Fruit fly (Drosophila melanogaster) whole organism, embryonic: ENCODE results near the gene Nepl9.
A peak's percentile ranks its signal among the peaks of the same experiment; 100 is the strongest.

ENCODE experiments used
- B-H1 ChIP-seq: fragments of 200-800 bp; sonication (Bioruptor generic); IDR thresholded peaks from 3 replicates; pipeline ENCODE4 v1.3.6; 2022; ENCODE audit warnings: missing biosample characterization, missing genetic modification characterization
- Bdp1 ChIP-seq: fragments of 200-800 bp; sonication (Bioruptor generic); optimal IDR thresholded peaks from 3 replicates; lab custom pipeline; 2016; ENCODE audit warnings: missing biosample characterization, missing genetic modification characterization
- CG11695 ChIP-seq: fragments of 200-800 bp; sonication (Bioruptor generic); IDR thresholded peaks from 3 replicates; pipeline ENCODE4 v1.3.6; 2022; ENCODE audit warnings: missing biosample characterization, missing genetic modification characterization
- CG1233 ChIP-seq: fragments of 200-800 bp; sonication (Bioruptor generic); optimal IDR thresholded peaks from 4 replicates; lab custom pipeline; 2018; ENCODE audit warnings: missing biosample characterization, mild to moderate bottlenecking, missing genetic modification characterization
- CG12942 ChIP-seq: fragments of 200-800 bp; sonication (Bioruptor generic); optimal IDR thresholded peaks from 3 replicates; lab custom pipeline; 2016; ENCODE audit warnings: missing biosample characterization, missing genetic modification characterization
- CG14014 ChIP-seq: fragments of 200-800 bp; sonication (Bioruptor generic); IDR thresholded peaks from 2 replicates; pipeline ENCODE4 v1.3.6; 2022; ENCODE audit warnings: missing biosample characterization, missing genetic modification characterization
- CG14965 ChIP-seq: fragments of 200-800 bp; sonication (Bioruptor generic); optimal IDR thresholded peaks from 2 replicates; lab custom pipeline; 2016; ENCODE audit warnings: missing biosample characterization, missing genetic modification characterization, borderline replicate concordance
- CG15011 ChIP-seq: fragments of 200-800 bp; sonication (Bioruptor generic); optimal IDR thresholded peaks from 3 replicates; lab custom pipeline; 2018; ENCODE audit warnings: missing biosample characterization, mild to moderate bottlenecking, missing genetic modification characterization
- CG15696 ChIP-seq: fragments of 200-800 bp; sonication (Bioruptor generic); optimal IDR thresholded peaks from 2 replicates; lab custom pipeline; 2019; ENCODE audit warnings: missing biosample characterization, mild to moderate bottlenecking, missing genetic modification characterization, moderate library complexity
- CG17568 ChIP-seq: fragments of 200-800 bp; sonication (Bioruptor generic); optimal IDR thresholded peaks from 2 replicates; lab custom pipeline; 2018; ENCODE audit warnings: missing biosample characterization, mild to moderate bottlenecking, missing genetic modification characterization, moderate library complexity
- CG18764 ChIP-seq: fragments of 200-800 bp; sonication (Bioruptor generic); optimal IDR thresholded peaks from 3 replicates; lab custom pipeline; 2016; ENCODE audit warnings: missing biosample characterization, missing genetic modification characterization
- CG3163 ChIP-seq: fragments of 200-800 bp; sonication (Bioruptor generic); optimal IDR thresholded peaks from 3 replicates; lab custom pipeline; 2016; ENCODE audit warnings: missing biosample characterization, missing genetic modification characterization
- CG34376 ChIP-seq: fragments of 200-800 bp; sonication (Bioruptor generic); optimal IDR thresholded peaks from 2 replicates; lab custom pipeline; 2018; ENCODE audit warnings: missing biosample characterization, mild to moderate bottlenecking, missing genetic modification characterization
- CG34422 ChIP-seq: fragments of 200-800 bp; sonication (Bioruptor generic); IDR thresholded peaks from 3 replicates; pipeline ENCODE4 v1.3.6; 2022; ENCODE audit warnings: missing biosample characterization, missing genetic modification characterization
- CG43689 ChIP-seq: fragments of 200-800 bp; sonication (Bioruptor generic); IDR thresholded peaks from 2 replicates; pipeline ENCODE4 v1.3.6; 2022; ENCODE audit warnings: missing biosample characterization, missing genetic modification characterization
- CG4424 ChIP-seq: fragments of 200-800 bp; sonication (Bioruptor generic); optimal IDR thresholded peaks from 3 replicates; lab custom pipeline; 2016; ENCODE audit warnings: missing biosample characterization, missing genetic modification characterization
- CG7839 ChIP-seq: fragments of 200-800 bp; sonication (Bioruptor generic); optimal IDR thresholded peaks from 3 replicates; lab custom pipeline; 2018; ENCODE audit warnings: missing biosample characterization, mild to moderate bottlenecking, missing genetic modification characterization, moderate library complexity
- CG7987 ChIP-seq: fragments of 200-800 bp; sonication (Bioruptor generic); optimal IDR thresholded peaks from 2 replicates; lab custom pipeline; 2018; ENCODE audit warnings: missing biosample characterization, mild to moderate bottlenecking, missing genetic modification characterization, moderate library complexity
- Camta ChIP-seq: fragments of 200-800 bp; sonication (Bioruptor generic); optimal IDR thresholded peaks from 2 replicates; lab custom pipeline; 2016; ENCODE audit warnings: missing biosample characterization, missing genetic modification characterization
- Dp ChIP-seq: fragments of 200-800 bp; sonication (Bioruptor generic); optimal IDR thresholded peaks from 2 replicates; lab custom pipeline; 2018; ENCODE audit warnings: missing biosample characterization, mild to moderate bottlenecking, missing genetic modification characterization, moderate library complexity
- Drgx ChIP-seq: fragments of 200-800 bp; sonication (Bioruptor generic); IDR thresholded peaks from 2 replicates; pipeline ENCODE4 v1.3.6; 2022; ENCODE audit warnings: missing biosample characterization, missing genetic modification characterization
- Fer3 ChIP-seq: fragments of 200-800 bp; sonication (Bioruptor generic); optimal IDR thresholded peaks from 2 replicates; lab custom pipeline; 2018; ENCODE audit warnings: missing biosample characterization, mild to moderate bottlenecking, missing genetic modification characterization, moderate library complexity
- HLH4C ChIP-seq: fragments of 200-800 bp; sonication (Bioruptor generic); IDR thresholded peaks from 3 replicates; pipeline ENCODE4 v1.3.6; 2022; ENCODE audit warnings: missing biosample characterization, missing genetic modification characterization; ENCODE audit not compliant: partially characterized antibody
- Hey ChIP-seq: fragments of 200-800 bp; sonication (Bioruptor generic); optimal IDR thresholded peaks from 3 replicates; lab custom pipeline; 2018; ENCODE audit warnings: missing biosample characterization, mild to moderate bottlenecking, missing genetic modification characterization
- HmgD ChIP-seq: fragments of 200-800 bp; sonication (Bioruptor generic); optimal IDR thresholded peaks from 3 replicates; lab custom pipeline; 2016; ENCODE audit warnings: missing biosample characterization, missing genetic modification characterization
- Hr78 ChIP-seq, 2 experiments: fragments of 200-800 bp in 1 of 2; fragments of >200 bp in 1 of 2; sonication (Bioruptor generic) in 1 of 2; optimal IDR thresholded peaks; 2 replicates each; lab custom pipeline; 2017 to 2019; ENCODE audit warnings: missing biosample characterization in 2 of 2, missing genetic modification characterization in 2 of 2, mild to moderate bottlenecking in 1 of 2, moderate library complexity in 1 of 2
- Hsf ChIP-seq: fragments of 200-800 bp; sonication (Bioruptor generic); optimal IDR thresholded peaks from 3 replicates; lab custom pipeline; 2016; ENCODE audit warnings: missing biosample characterization, missing genetic modification characterization
- Nf-YC ChIP-seq: fragments of 200-800 bp; optimal IDR thresholded peaks from 3 replicates; lab custom pipeline; 2019; ENCODE audit warnings: missing biosample characterization, mild to moderate bottlenecking, missing genetic modification characterization, moderate library complexity
- Spps ChIP-seq: fragments of 200-800 bp; sonication (Bioruptor generic); optimal IDR thresholded peaks from 2 replicates; lab custom pipeline; 2018; ENCODE audit warnings: missing biosample characterization, mild to moderate bottlenecking, missing genetic modification characterization
- ab ChIP-seq: fragments of 200-800 bp; sonication (Bioruptor generic); optimal IDR thresholded peaks from 2 replicates; lab custom pipeline; 2016; ENCODE audit warnings: missing biosample characterization, missing genetic modification characterization
- al ChIP-seq: fragments of 200-800 bp; sonication (Bioruptor generic); IDR thresholded peaks from 2 replicates; pipeline ENCODE4 v1.3.6; 2022; ENCODE audit warnings: missing biosample characterization, missing genetic modification characterization
- az2 ChIP-seq: fragments of 200-800 bp; sonication (Bioruptor generic); optimal IDR thresholded peaks from 3 replicates; lab custom pipeline; 2016; ENCODE audit warnings: missing biosample characterization, missing genetic modification characterization
- bab2 ChIP-seq: fragments of 200-800 bp; sonication (Bioruptor generic); optimal IDR thresholded peaks from 2 replicates; lab custom pipeline; 2016; ENCODE audit warnings: missing biosample characterization, missing genetic modification characterization
- bsh ChIP-seq, 2 experiments: fragments of 200-800 bp; sonication (Bioruptor generic); optimal IDR thresholded peaks; 2 replicates each; lab custom pipeline; 2017 to 2018; ENCODE audit warnings: mild to moderate bottlenecking in 2 of 2, missing biosample characterization in 2 of 2, missing genetic modification characterization in 2 of 2, moderate library complexity in 1 of 2
- her ChIP-seq: fragments of 200-800 bp; sonication (Bioruptor generic); optimal IDR thresholded peaks from 2 replicates; lab custom pipeline; 2016; ENCODE audit warnings: missing biosample characterization, missing genetic modification characterization
- hkb ChIP-seq, 2 experiments: fragments of 200-800 bp in 1 of 2; fragments of >200 bp in 1 of 2; sonication (Bioruptor generic) in 1 of 2; IDR thresholded peaks in 1 of 2; optimal IDR thresholded peaks in 1 of 2; 2 replicates each; pipeline versions ENCODE4 v1.3.6 to Lab custom; 2017 to 2022; ENCODE audit warnings: missing biosample characterization in 1 of 2, missing genetic modification characterization in 1 of 2
- jigr1 ChIP-seq: fragments of 200-800 bp; sonication (Bioruptor generic); IDR thresholded peaks from 3 replicates; pipeline ENCODE4 v1.3.6; 2022; ENCODE audit warnings: missing biosample characterization, missing genetic modification characterization
- kah ChIP-seq: fragments of 200-800 bp; sonication (Bioruptor generic); optimal IDR thresholded peaks from 2 replicates; lab custom pipeline; 2018; ENCODE audit warnings: missing biosample characterization, mild to moderate bottlenecking, missing genetic modification characterization
- lab ChIP-seq: fragments of 200-800 bp; sonication (Bioruptor generic); optimal IDR thresholded peaks from 3 replicates; lab custom pipeline; 2017; ENCODE audit warnings: missing biosample characterization, missing genetic modification characterization, mild to moderate bottlenecking, moderate library complexity, missing genetic modification reagents
- lbe ChIP-seq: fragments of 200-800 bp; sonication (Bioruptor generic); optimal IDR thresholded peaks from 2 replicates; lab custom pipeline; 2016; ENCODE audit warnings: missing biosample characterization, mild to moderate bottlenecking, missing genetic modification characterization
- lmd ChIP-seq: fragments of 200-800 bp; sonication (Bioruptor generic); IDR thresholded peaks from 2 replicates; pipeline ENCODE4 v1.3.6; 2022; ENCODE audit warnings: missing biosample characterization, missing genetic modification characterization
- lola ChIP-seq, 3 experiments: fragments of >200 bp in 2 of 3; fragments of 200-800 bp in 1 of 3; sonication (Bioruptor generic) in 1 of 3; optimal IDR thresholded peaks; 2 replicates each; lab custom pipeline; 2017 to 2019; ENCODE audit warnings: missing biosample characterization in 3 of 3, missing genetic modification characterization in 3 of 3, mild to moderate bottlenecking in 1 of 3, moderate library complexity in 1 of 3
- mam ChIP-seq: fragments of 200-800 bp; sonication (Bioruptor generic); optimal IDR thresholded peaks from 3 replicates; lab custom pipeline; 2016; ENCODE audit warnings: missing biosample characterization, missing genetic modification characterization
- sc ChIP-seq, 3 experiments: fragments of >200 bp in 2 of 3; fragments of 200-800 bp in 1 of 3; sonication (Bioruptor generic) in 1 of 3; optimal IDR thresholded peaks; 2 replicates in 2 of 3; 3 replicates in 1 of 3; lab custom pipeline; 2017; ENCODE audit warnings: mild to moderate bottlenecking in 1 of 3, missing biosample characterization in 1 of 3, missing genetic modification characterization in 1 of 3, missing genetic modification reagents in 1 of 3
- shn ChIP-seq: fragments of 200-800 bp; sonication (Bioruptor generic); optimal IDR thresholded peaks from 3 replicates; lab custom pipeline; 2016; ENCODE audit warnings: missing biosample characterization, missing genetic modification characterization
- sqz ChIP-seq: fragments of 200-800 bp; sonication (Bioruptor generic); optimal IDR thresholded peaks from 3 replicates; lab custom pipeline; 2018; ENCODE audit warnings: missing biosample characterization, mild to moderate bottlenecking, missing genetic modification characterization
- stc ChIP-seq: fragments of 200-800 bp; sonication (Bioruptor generic); IDR thresholded peaks from 2 replicates; pipeline ENCODE4 v1.3.6; 2022; ENCODE audit warnings: missing biosample characterization, missing genetic modification characterization
- tgo ChIP-seq: fragments of 200-800 bp; sonication (Bioruptor generic); IDR thresholded peaks from 3 replicates; pipeline ENCODE4 v1.3.6; 2022; ENCODE audit warnings: missing biosample characterization, missing genetic modification characterization
- tio ChIP-seq: fragments of 200-800 bp; sonication (Bioruptor generic); optimal IDR thresholded peaks from 2 replicates; lab custom pipeline; 2017; ENCODE audit warnings: missing biosample characterization, missing genetic modification characterization, inconsistent platforms
- yki ChIP-seq: fragments of >200 bp; optimal IDR thresholded peaks from 3 replicates; lab custom pipeline; 2018

The Nepl9 gene

DNA sequence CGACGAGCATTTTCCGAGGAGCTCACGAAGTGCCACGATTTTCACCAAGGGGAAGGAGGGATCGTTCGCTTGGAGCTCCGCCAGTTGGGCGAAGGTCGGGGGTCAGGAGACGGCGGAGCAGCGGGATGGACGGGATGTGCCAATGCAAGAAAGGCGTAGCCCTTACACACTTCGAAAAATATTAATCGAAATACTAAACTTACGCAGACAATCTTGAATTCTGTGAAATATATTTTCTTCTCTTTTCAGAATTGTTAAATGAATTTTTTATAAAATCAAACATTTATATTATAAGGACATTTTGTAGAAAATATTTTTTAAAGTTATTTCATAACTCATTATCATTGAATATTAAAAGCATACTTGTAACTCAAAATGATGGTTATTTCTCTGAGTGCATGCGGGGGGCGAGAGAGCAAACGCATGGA, 31.9 kb upstream of the Nepl9 start (continued):
- TF ChIP-seq Hr78 (GFP tag; optimal IDR thresholded peaks at IDR 0.05; lab: Kevin White, UChicago) (peak in 1 of 2 experiments; percentile 96), stc (GFP tag; lab: Robert Waterston, UW) (peak; percentile 44; the same call in 1 of the 2 replicates), CG14014 (no peak), CG15011 (GFP tag; lab: Kevin White, UChicago) (no peak), hkb (optimal IDR thresholded peaks at IDR 0.05; lab: Kevin White, UChicago) (no peak), hkb (GFP tag; IDR thresholded peaks at IDR 0.05; lab: Robert Waterston, UW) (peak; percentile 53; the same call in 1 of the 2 replicates), CG18764 (no peak), sc (optimal IDR thresholded peaks at IDR 0.05; lab: Kevin White, UChicago) (no peak), sc (GFP tag; optimal IDR thresholded peaks at IDR 0.05; lab: Kevin White, UChicago) (peak; percentile 20), shn (GFP tag; lab: Kevin White, UChicago) (no peak), CG11695 (peak; percentile 44; the same call in 2 of the 3 replicates), CG7987 (GFP tag; lab: Kevin White, UChicago) (no peak), CG12942 (GFP tag; lab: Kevin White, UChicago) (no peak), Fer3 (tag; lab: Kevin White, UChicago) (peak; percentile 19), CG34376 (GFP tag; lab: Kevin White, UChicago) (no peak), HmgD (GFP tag; lab: Kevin White, UChicago) (no peak), Nf-YC (tag; lab: Kevin White, UChicago) (peak; percentile 60), Bdp1 (GFP tag; lab: Kevin White, UChicago) (no peak), lab (GFP tag; lab: Kevin White, UChicago) (peak; percentile 49), CG15696 (tag; lab: Kevin White, UChicago) (no peak), CG14965 (GFP tag; lab: Kevin White, UChicago) (no peak), her (no peak), tio (GFP tag; lab: Kevin White, UChicago) (no peak), tgo (peak; percentile 57), lmd (GFP tag; lab: Robert Waterston, UW) (peak; percentile 73), HLH4C (GFP tag; lab: Robert Waterston, UW) (no peak), jigr1 (GFP tag; lab: Robert Waterston, UW) (0 out of 3 replicates have a peak, but pooled peaks have one; percentile 40), B-H1 (peak; percentile 32; the same call in 1 of the 3 replicates), Dp (no peak), Drgx (peak; percentile 23; the same call in 1 of the 2 replicates), CG4424 (GFP tag; lab: Kevin White, UChicago) (peak; percentile 17), yki (lab: Kevin White, UChicago) (no peak), Hsf (GFP tag; lab: Kevin White, UChicago) (no peak), CG1233 (GFP tag; lab: Kevin White, UChicago) (no peak), Spps (tag; lab: Kevin White, UChicago) (no peak), kah (GFP tag; lab: Kevin White, UChicago) (no peak), Hey (tag; lab: Kevin White, UChicago) (no peak), CG17568 (GFP tag; lab: Kevin White, UChicago) (no peak), lbe (GFP tag; lab: Kevin White, UChicago) (no peak), CG3163 (no peak), Camta (GFP tag; lab: Kevin White, UChicago) (no peak), bab2 (GFP tag; lab: Kevin White, UChicago) (no peak), ab (no peak), lola (GFP tag; optimal IDR thresholded peaks at IDR 0.05; lab: Kevin White, UChicago) (peak in 1 of 3 experiments; percentile 23), bsh (GFP tag; optimal IDR thresholded peaks at IDR 0.05; lab: Kevin White, UChicago) (peak in 1 of 2 experiments; percentile 51), al (GFP tag; lab: Robert Waterston, UW) (no peak), mam (GFP tag; lab: Kevin White, UChicago) (no peak), CG7839 (peak; percentile 76), sqz (GFP tag; lab: Kevin White, UChicago) (no peak), CG34422 (GFP tag; lab: Robert Waterston, UW) (no peak), az2 (no peak), CG43689 (no peak)
